Fruit fly (Drosophila melanogaster): ENCODE measurements around the gene CG7049.

The CG7049 gene

dm6 chr3L:199050-199745 is 23.2 kb upstream of the CG7049 start (continued):
- TF ChIP-seq hb (GFP tag; IDR thresholded peaks at IDR 0.05; ENCODE audit: partially characterized antibody), result peak; percentile 30; the same call in 1 of the 3 replicates
- peak; percentile 100 for TF ChIP-seq CG18011 (GFP tag; optimal IDR thresholded peaks at IDR 0.05)
- peak; percentile 42; the same call in 2 of the 3 replicates for TF ChIP-seq knrl (GFP tag; IDR thresholded peaks at IDR 0.05; ENCODE audit: partially characterized antibody)
- TF ChIP-seq rib (GFP tag; IDR thresholded peaks at IDR 0.05), result peak; percentile 33; the same call in 1 of the 2 replicates
- peak; percentile 21; the same call in 1 of the 2 replicates for TF ChIP-seq onecut (GFP tag; IDR thresholded peaks at IDR 0.05)
- no peak for TF ChIP-seq CG6689 (GFP tag; IDR thresholded peaks at IDR 0.05)
- peak; percentile 7 for TF ChIP-seq ac (GFP tag; optimal IDR thresholded peaks at IDR 0.05)
- peak; percentile 42 for TF ChIP-seq CG10431 (GFP tag; optimal IDR thresholded peaks at IDR 0.05)
- TF ChIP-seq inv (GFP tag; IDR thresholded peaks at IDR 0.05; ENCODE audit: partially characterized antibody), result peak; percentile 41; the same call in 1 of the 2 replicates
- TF ChIP-seq luna (GFP tag; optimal IDR thresholded peaks at IDR 0.05), result no peak
- peak; percentile 27; the same call in 1 of the 2 replicates for TF ChIP-seq nerfin-2 (GFP tag; IDR thresholded peaks at IDR 0.05; ENCODE audit: partially characterized antibody)
- peak; percentile 52; the same call in 1 of the 3 replicates for TF ChIP-seq ci (GFP tag; IDR thresholded peaks at IDR 0.05)
- TF ChIP-seq CG15479 (GFP tag; optimal IDR thresholded peaks at IDR 0.05), result no peak

- TF ChIP-seq CG10209 (GFP tag; optimal IDR thresholded peaks at IDR 0.05) (no peak), CG17912 (GFP tag; optimal IDR thresholded peaks at IDR 0.05) (peak; percentile 47), Lhr (GFP tag; optimal IDR thresholded peaks at IDR 0.05) (no peak), ATbp (GFP tag; optimal IDR thresholded peaks at IDR 0.05) (no peak), MESR4 (GFP tag; optimal IDR thresholded peaks at IDR 0.05) (peak; percentile 75), fd102C (GFP tag; optimal IDR thresholded peaks at IDR 0.05) (peak; percentile 27), NC2α (GFP tag; optimal IDR thresholded peaks at IDR 0.05) (peak; percentile 65), E2f2 (GFP tag; IDR thresholded peaks at IDR 0.05) (peak; percentile 70), zen (tag; optimal IDR thresholded peaks at IDR 0.05) (peak; percentile 78), CG5180 (GFP tag; optimal IDR thresholded peaks at IDR 0.05) (no peak), BtbVII (GFP tag; optimal IDR thresholded peaks at IDR 0.05) (peak; percentile 54), gsb-n (tag; optimal IDR thresholded peaks at IDR 0.05) (no peak), lov (optimal IDR thresholded peaks at IDR 0.05) (no peak), lov (GFP tag; IDR thresholded peaks at IDR 0.05) (peak; percentile 65; the same call in 1 of the 3 replicates), pzg (GFP tag; optimal IDR thresholded peaks at IDR 0.05) (peak; percentile 82), CG12769 (tag; optimal IDR thresholded peaks at IDR 0.05) (no peak), CG3065 (GFP tag; optimal IDR thresholded peaks at IDR 0.05) (peak; percentile 50), sens-2 (GFP tag; IDR thresholded peaks at IDR 0.05) (0 out of 2 replicates have a peak, but pooled peaks have one; percentile 21), hbn (GFP tag; IDR thresholded peaks at IDR 0.05; ENCODE audit: partially characterized antibody) (peak; percentile 94), gcm (GFP tag; optimal IDR thresholded peaks at IDR 0.05) (no peak), ssp (GFP tag; IDR thresholded peaks at IDR 0.05) (peak; percentile 71), Fer1 (GFP tag; optimal IDR thresholded peaks at IDR 0.05) (peak; percentile 84), Taf1 (GFP tag; IDR thresholded peaks at IDR 0.05) (peak; percentile 56; the same call in 1 of the 2 replicates), Rfx (GFP tag; IDR thresholded peaks at IDR 0.05) (peak; percentile 87), CG11398 (GFP tag; optimal IDR thresholded peaks at IDR 0.05) (peak; percentile 71), CTCF (GFP tag; optimal IDR thresholded peaks at IDR 0.05) (no peak), Atf3 (GFP tag; optimal IDR thresholded peaks at IDR 0.05) (peak; percentile 85), TFAM (GFP tag; optimal IDR thresholded peaks at IDR 0.05) (no peak), CG18619 (GFP tag; optimal IDR thresholded peaks at IDR 0.05) (peak; percentile 70), lola (GFP tag; optimal IDR thresholded peaks at IDR 0.05) (peak in 1 of 3 experiments; percentile 82), CG7987 (GFP tag; optimal IDR thresholded peaks at IDR 0.05) (peak; percentile 40), ewg (GFP tag; optimal IDR thresholded peaks at IDR 0.05) (peak; percentile 73), CG13424 (tag; optimal IDR thresholded peaks at IDR 0.05) (peak; percentile 88), CG9727 (GFP tag; optimal IDR thresholded peaks at IDR 0.05) (peak; percentile 83)
These were observed 8.2 kb upstream of the CG7049 start, which contains the start of the genes CG34140, Mkp and Mtch for dm6 chr3L:184251-184650. TSS of gene CG34140 (minus strand) at chr3L:184424. TSS of gene Mkp (minus strand) at chr3L:184540. TSS of gene Mtch (plus strand) at chr3L:184626.
